Fruit fly (Drosophila melanogaster) Kc167 (cell line): ENCODE data around the gene Ero1L.

Experiments used
- Myc ChIP-seq: fragments of >200 bp; optimal IDR thresholded peaks from 2 replicates; lab custom pipeline; 2017; ENCODE audit warnings: missing external identifiers
- h ChIP-seq: fragments of >200 bp; optimal IDR thresholded peaks from 3 replicates; lab custom pipeline; 2018; ENCODE audit warnings: missing external identifiers
- psq ChIP-seq: fragments of >200 bp; optimal IDR thresholded peaks from 2 replicates; lab custom pipeline; 2017; ENCODE audit warnings: missing external identifiers
- ttk ChIP-seq: sonication (Bioruptor generic); optimal IDR thresholded peaks from 2 replicates; lab custom pipeline; 2017; ENCODE audit warnings: missing external identifiers

- TF ChIP-seq psq (lab: Kevin White, UChicago) (no peak), h (lab: Kevin White, UChicago) (no peak), Myc (lab: Kevin White, UChicago) (no peak), ttk (lab: Kevin White, UChicago) (no peak)
Observed at dm6 chr3L:4160926-4161325, 9.3 kb upstream of the Ero1L start, which contains the start of gene nab.
